Worm (Caenorhabditis elegans) whole organism, L1 larva: Measurements from ENCODE around the gene smc-4.

Experiments used
- C34B4.2 ChIP-seq: sonication (generic microtip); optimal IDR thresholded peaks from 2 replicates; lab custom pipeline; 2017; ENCODE audit warnings: mild to moderate bottlenecking, missing genetic modification characterization, missing compliant biosample characterization
- aha-1 ChIP-seq: fragments of 150-350 bp; optimal IDR thresholded peaks from 2 replicates; lab custom pipeline; 2014; ENCODE audit warnings: missing biosample characterization, missing genetic modification characterization
- ceh-8 ChIP-seq: fragments of 200-800 bp; sonication (Bioruptor generic); optimal IDR thresholded peaks from 2 replicates; lab custom pipeline; 2018; ENCODE audit warnings: mild to moderate bottlenecking, missing genetic modification characterization, moderate library complexity, missing compliant biosample characterization
- efl-1 ChIP-seq, 4 experiments: fragments of 150-350 bp; optimal IDR thresholded peaks in 3 of 4; peaks in 1 of 4; 1 replicate in 1 of 4; 2 replicates in 3 of 4; lab custom pipeline; 2014; ENCODE audit warnings: missing biosample characterization in 2 of 4, missing genetic modification characterization in 2 of 4, missing genetic modification reagents in 2 of 4
- fkh-10 ChIP-seq: sonication (generic microtip); optimal IDR thresholded peaks from 2 replicates; lab custom pipeline; 2017; ENCODE audit warnings: missing biosample characterization, missing genetic modification reagents, missing genetic modification characterization
- grh-1 ChIP-seq: fragments of 200-800 bp; sonication (Bioruptor generic); IDR thresholded peaks from 2 replicates; pipeline ENCODE4 v1.3.6; 2022; ENCODE audit warnings: missing genetic modification reagents, missing genetic modification characterization, missing compliant biosample characterization
- lin-14 ChIP-seq: fragments of 200-800 bp; sonication (Bioruptor generic); optimal IDR thresholded peaks from 2 replicates; lab custom pipeline; 2018; ENCODE audit warnings: mild to moderate bottlenecking, missing genetic modification characterization, moderate library complexity, missing compliant biosample characterization
- lin-15B ChIP-seq: fragments of 150-350 bp; sonication (generic microtip); optimal IDR thresholded peaks from 3 replicates; lab custom pipeline; 2014; ENCODE audit warnings: missing biosample characterization, missing genetic modification characterization
- mab-9 ChIP-seq: fragments of 200-800 bp; sonication (Bioruptor generic); IDR thresholded peaks from 2 replicates; pipeline ENCODE4 v1.3.6; 2022; ENCODE audit warnings: missing genetic modification reagents, missing genetic modification characterization, missing compliant biosample characterization
- nhr-11 ChIP-seq: fragments of 150-350 bp; optimal IDR thresholded peaks from 2 replicates; lab custom pipeline; 2014; ENCODE audit warnings: missing biosample characterization, missing genetic modification characterization
- nhr-19 ChIP-seq: fragments of 200-800 bp; sonication (Bioruptor generic); conservative IDR thresholded peaks from 2 replicates; pipeline ENCODE4 v1.3.6; 2022; ENCODE audit warnings: missing genetic modification characterization, missing compliant biosample characterization
- nhr-47 ChIP-seq: sonication (generic microtip); optimal IDR thresholded peaks from 2 replicates; lab custom pipeline; 2016; ENCODE audit warnings: mild to moderate bottlenecking, missing genetic modification characterization, moderate library complexity, missing compliant biosample characterization
- snpc-4 ChIP-seq: fragments of 150-350 bp; optimal IDR thresholded peaks from 2 replicates; lab custom pipeline; 2014; ENCODE audit warnings: missing biosample characterization, missing genetic modification characterization
- snu-23 ChIP-seq: sonication (generic microtip); optimal IDR thresholded peaks from 2 replicates; lab custom pipeline; 2016; ENCODE audit warnings: missing genetic modification characterization, missing compliant biosample characterization
- sptf-1 ChIP-seq: fragments of 150-350 bp; optimal IDR thresholded peaks from 2 replicates; lab custom pipeline; 2014; ENCODE audit warnings: missing biosample characterization, missing genetic modification characterization
- swsn-7 ChIP-seq: sonication (generic microtip); optimal IDR thresholded peaks from 2 replicates; lab custom pipeline; 2016; ENCODE audit warnings: missing genetic modification characterization, missing compliant biosample characterization
- unc-30 ChIP-seq: sonication (generic microtip); optimal IDR thresholded peaks from 2 replicates; lab custom pipeline; 2017; ENCODE audit warnings: missing biosample characterization, missing genetic modification characterization
- unc-62 ChIP-seq: fragments of 150-350 bp; optimal IDR thresholded peaks from 2 replicates; lab custom pipeline; 2014; ENCODE audit warnings: missing biosample characterization, missing genetic modification reagents, missing genetic modification characterization

smc-4 gene

DNA sequence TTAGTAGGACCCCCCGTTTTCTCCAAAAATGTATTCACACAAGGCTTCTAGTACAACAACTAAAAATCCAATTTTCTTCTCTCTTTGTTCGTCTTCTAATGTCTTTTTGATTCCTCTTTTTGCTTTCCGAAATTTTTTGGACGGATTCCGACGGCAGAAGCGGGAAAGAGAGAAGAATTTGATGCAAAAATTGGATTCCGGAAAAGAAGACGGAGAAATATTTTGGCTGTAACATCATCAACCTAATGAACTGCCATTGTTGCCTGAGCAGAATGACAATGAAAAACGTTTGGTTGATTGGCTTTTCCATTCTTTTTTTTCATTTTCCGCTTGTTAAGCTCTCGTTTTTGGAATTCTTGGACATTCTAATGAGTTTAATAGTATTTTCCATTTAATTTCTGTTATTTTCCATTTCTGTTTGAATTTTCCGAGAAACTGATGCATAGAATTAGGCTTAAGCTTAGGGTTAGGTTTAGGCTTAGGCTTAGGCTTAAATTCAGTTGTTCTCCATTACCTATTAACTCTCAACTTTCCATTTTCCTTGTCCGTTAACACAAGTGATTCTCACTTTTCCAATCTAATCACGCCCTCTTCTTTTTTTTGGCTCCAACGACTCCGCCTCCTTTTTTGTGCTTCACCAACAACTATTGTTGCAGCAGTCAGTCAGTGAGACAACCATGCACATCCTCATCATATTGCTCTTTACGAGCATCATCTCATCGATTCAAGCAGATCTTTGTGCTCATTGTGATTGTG lies 35.3 kb downstream of the smc-4 start, which contains the start of gene lron-5:
Gene lron-5, plus strand, starts transcription at position 655 of the 756 bp plus-strand sequence.
- TF ChIP-seq grh-1 (GFP tag; lab: Robert Waterston, UW) (no peak), fkh-10 (GFP tag; lab: Kevin White, UChicago) (peak; percentile 46), lin-14 (GFP tag; lab: Kevin White, UChicago) (peak; percentile 48), snpc-4 (tag; lab: Kevin White, UChicago) (no peak), efl-1 (optimal IDR thresholded peaks at IDR 0.05; lab: Kevin White, UChicago) (no peak), efl-1 (GFP tag; optimal IDR thresholded peaks at IDR 0.05 in 1 of 2; lab: Kevin White, UChicago) (no peak), lin-15B (tag; lab: Kevin White, UChicago) (no peak), nhr-47 (tag; lab: Kevin White, UChicago) (no peak), nhr-11 (no peak)

DNA sequence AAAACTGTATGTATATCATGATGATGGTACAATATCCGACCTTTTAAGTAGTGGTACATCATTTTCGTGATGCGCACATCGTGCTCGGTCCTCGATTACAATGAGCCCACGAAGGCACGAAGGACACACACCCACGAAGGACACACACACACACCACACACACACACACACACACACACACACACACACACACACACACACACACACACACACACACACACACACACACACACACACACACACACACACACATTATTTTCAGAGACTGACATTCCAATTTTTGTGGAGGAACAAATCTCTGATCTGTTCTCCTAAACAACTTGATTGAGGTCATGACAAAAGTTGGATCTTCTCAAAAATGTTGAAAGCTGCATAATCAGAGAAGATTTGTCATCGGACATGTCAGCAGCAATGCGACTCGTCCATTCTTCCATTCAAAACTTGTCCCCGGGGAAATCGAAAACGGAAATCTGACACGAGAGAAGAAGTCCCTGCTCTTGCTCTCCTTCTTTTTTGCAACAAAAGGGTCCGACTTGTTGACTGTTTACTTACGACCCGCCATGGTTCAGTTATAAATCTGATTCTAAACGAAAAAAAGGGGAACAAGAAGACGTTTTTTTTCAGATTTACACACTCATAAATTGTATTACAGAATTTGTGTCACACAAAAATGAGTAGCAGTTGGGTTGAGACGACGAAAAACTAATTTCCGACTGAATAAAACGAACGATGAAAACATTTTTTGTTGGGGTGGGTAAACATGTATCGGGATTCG lies 39.0 kb downstream of the smc-4 start:
- TF ChIP-seq sptf-1 (tag; lab: Kevin White, UChicago) (no peak), lin-14 (GFP tag; lab: Kevin White, UChicago) (peak; percentile 62), fkh-10 (GFP tag; lab: Kevin White, UChicago) (peak; percentile 78), mab-9 (GFP tag; lab: Robert Waterston, UW) (peak; percentile 49; the same call in 1 of the 2 replicates)
- TF ChIP-seq, all 84 proteins: peak for 3

DNA sequence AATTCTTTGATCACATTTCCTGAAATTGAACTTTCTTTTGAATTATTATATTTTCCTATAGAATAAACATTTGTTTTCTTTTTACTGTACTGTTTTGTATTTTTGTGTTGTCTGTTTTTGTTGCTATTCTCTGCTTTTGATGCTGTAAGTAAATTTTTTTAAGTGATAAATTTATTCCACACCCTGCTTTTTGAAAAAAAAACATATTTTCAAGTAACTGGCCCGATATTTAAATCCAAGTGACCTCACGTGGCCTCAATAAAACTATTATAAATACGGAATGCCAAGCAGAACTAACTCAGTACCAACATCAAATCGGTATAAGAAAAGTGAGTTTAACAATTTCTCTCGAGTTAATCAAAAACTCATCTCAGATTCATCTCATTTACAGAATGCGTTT lies 40.9 kb downstream of the smc-4 start, which contains the start of gene clec-151:
Gene clec-151, plus strand, starts transcription at position 301 of the 400 bp plus-strand sequence.
- TF ChIP-seq unc-62 (GFP tag; lab: Kevin White, UChicago) (no peak), swsn-7 (no peak), aha-1 (tag; lab: Kevin White, UChicago) (no peak), ceh-8 (GFP tag; lab: Kevin White, UChicago) (no peak)
- TF ChIP-seq, all 84 proteins: peak for 0

ce11 chrIII:4634947-4635346 lies 47.6 kb downstream of the smc-4 start, which contains the start of gene clec-153:
Gene clec-153, plus strand, starts transcription at chrIII:4635247.
- TF ChIP-seq unc-30 (no peak), nhr-19 (GFP tag; lab: Robert Waterston, UW) (no peak), ceh-8 (GFP tag; lab: Kevin White, UChicago) (no peak), C34B4.2 (tag; lab: Kevin White, UChicago) (no peak), snu-23 (GFP tag; lab: Kevin White, UChicago) (no peak)
